Fruit fly (Drosophila melanogaster) whole organism, embryonic: Measurements from ENCODE around the gene CG43062.

Experiments used
- Atf3 ChIP-seq: fragments of 200-800 bp; sonication (Bioruptor generic); optimal IDR thresholded peaks from 3 replicates; lab custom pipeline; 2016; ENCODE audit warnings: missing biosample characterization, missing genetic modification characterization
- Atf6 ChIP-seq: fragments of 200-800 bp; sonication (Bioruptor generic); IDR thresholded peaks from 2 replicates; pipeline ENCODE4 v1.3.6; 2022; ENCODE audit warnings: missing biosample characterization, missing genetic modification characterization
- CG10209 ChIP-seq: fragments of 200-800 bp; sonication (Bioruptor generic); optimal IDR thresholded peaks from 3 replicates; lab custom pipeline; 2017; ENCODE audit warnings: missing biosample characterization, mild to moderate bottlenecking, missing genetic modification characterization, missing genetic modification reagents
- CG10654 ChIP-seq: fragments of 200-800 bp; sonication (Bioruptor generic); optimal IDR thresholded peaks from 2 replicates; lab custom pipeline; 2016; ENCODE audit warnings: missing biosample characterization, missing genetic modification characterization
- CG11085 ChIP-seq: fragments of 200-800 bp; sonication (Bioruptor generic); IDR thresholded peaks from 2 replicates; pipeline ENCODE4 v1.3.6; 2022; ENCODE audit warnings: missing biosample characterization, missing genetic modification characterization
- CG11504 ChIP-seq: fragments of 200-800 bp; sonication (Bioruptor generic); optimal IDR thresholded peaks from 3 replicates; lab custom pipeline; 2019; ENCODE audit warnings: missing biosample characterization, mild to moderate bottlenecking, missing genetic modification characterization, moderate library complexity
- CG11695 ChIP-seq: fragments of 200-800 bp; sonication (Bioruptor generic); IDR thresholded peaks from 3 replicates; pipeline ENCODE4 v1.3.6; 2022; ENCODE audit warnings: missing biosample characterization, missing genetic modification characterization
- CG12236 ChIP-seq: fragments of 200-800 bp; sonication (Bioruptor generic); optimal IDR thresholded peaks from 2 replicates; lab custom pipeline; 2016; ENCODE audit warnings: missing biosample characterization, missing genetic modification characterization
- CG12299 ChIP-seq: fragments of 200-800 bp; sonication (Bioruptor generic); optimal IDR thresholded peaks from 2 replicates; lab custom pipeline; 2018; ENCODE audit warnings: missing biosample characterization, mild to moderate bottlenecking, missing genetic modification characterization
- CG12659 ChIP-seq: fragments of 200-800 bp; sonication (Bioruptor generic); optimal IDR thresholded peaks from 3 replicates; lab custom pipeline; 2017; ENCODE audit warnings: mild to moderate bottlenecking, missing biosample characterization, missing genetic modification reagents, missing genetic modification characterization
- CG12769 ChIP-seq: fragments of 200-800 bp; sonication (Bioruptor generic); optimal IDR thresholded peaks from 2 replicates; lab custom pipeline; 2019; ENCODE audit warnings: missing biosample characterization, mild to moderate bottlenecking, missing genetic modification characterization, moderate library complexity
- CG14050 ChIP-seq: fragments of 200-800 bp; sonication (Bioruptor generic); IDR thresholded peaks from 3 replicates; pipeline ENCODE4 v1.3.6; 2022; ENCODE audit warnings: missing biosample characterization, missing genetic modification characterization
- CG15696 ChIP-seq: fragments of 200-800 bp; sonication (Bioruptor generic); optimal IDR thresholded peaks from 2 replicates; lab custom pipeline; 2019; ENCODE audit warnings: missing biosample characterization, mild to moderate bottlenecking, missing genetic modification characterization, moderate library complexity
- CG1602 ChIP-seq: fragments of 200-800 bp; sonication (Bioruptor generic); optimal IDR thresholded peaks from 3 replicates; lab custom pipeline; 2016; ENCODE audit warnings: missing biosample characterization, missing genetic modification characterization
- CG17359 ChIP-seq: fragments of 200-800 bp; sonication (Bioruptor generic); optimal IDR thresholded peaks from 3 replicates; lab custom pipeline; 2018; ENCODE audit warnings: missing biosample characterization, mild to moderate bottlenecking, missing genetic modification characterization, moderate library complexity
- CG17385 ChIP-seq: fragments of 200-800 bp; sonication (Bioruptor generic); optimal IDR thresholded peaks from 3 replicates; lab custom pipeline; 2018; ENCODE audit warnings: missing biosample characterization, mild to moderate bottlenecking, missing genetic modification characterization
- CG2120 ChIP-seq: fragments of 200-800 bp; sonication (Bioruptor generic); optimal IDR thresholded peaks from 3 replicates; lab custom pipeline; 2016; ENCODE audit warnings: missing biosample characterization, missing genetic modification characterization
- CG2129 ChIP-seq: fragments of 200-800 bp; sonication (Bioruptor generic); IDR thresholded peaks from 2 replicates; pipeline ENCODE4 v1.3.6; 2022; ENCODE audit warnings: missing biosample characterization, missing genetic modification characterization; ENCODE audit not compliant: partially characterized antibody
- CG3065 ChIP-seq: fragments of 200-800 bp; sonication (Bioruptor generic); optimal IDR thresholded peaks from 2 replicates; lab custom pipeline; 2016; ENCODE audit warnings: missing biosample characterization, missing genetic modification characterization
- CG33557 ChIP-seq: fragments of 200-800 bp; sonication (Bioruptor generic); optimal IDR thresholded peaks from 2 replicates; lab custom pipeline; 2019; ENCODE audit warnings: missing biosample characterization, mild to moderate bottlenecking, missing genetic modification characterization, moderate library complexity
- CG3407 ChIP-seq: fragments of 200-800 bp; sonication (Bioruptor generic); optimal IDR thresholded peaks from 2 replicates; lab custom pipeline; 2018; ENCODE audit warnings: missing biosample characterization, mild to moderate bottlenecking, missing genetic modification characterization
- CG34376 ChIP-seq: fragments of 200-800 bp; sonication (Bioruptor generic); optimal IDR thresholded peaks from 2 replicates; lab custom pipeline; 2018; ENCODE audit warnings: missing biosample characterization, mild to moderate bottlenecking, missing genetic modification characterization
- CG3838 ChIP-seq: fragments of 200-800 bp; sonication (Bioruptor generic); optimal IDR thresholded peaks from 3 replicates; lab custom pipeline; 2016; ENCODE audit warnings: missing biosample characterization, missing genetic modification characterization
- CG3995 ChIP-seq: fragments of 200-800 bp; sonication (Bioruptor generic); optimal IDR thresholded peaks from 3 replicates; lab custom pipeline; 2016; ENCODE audit warnings: missing biosample characterization, missing genetic modification characterization
- CG4328 ChIP-seq: fragments of 200-800 bp; sonication (Bioruptor generic); optimal IDR thresholded peaks from 3 replicates; lab custom pipeline; 2017; ENCODE audit warnings: missing biosample characterization, missing genetic modification reagents, missing genetic modification characterization
- CG43689 ChIP-seq: fragments of 200-800 bp; sonication (Bioruptor generic); IDR thresholded peaks from 2 replicates; pipeline ENCODE4 v1.3.6; 2022; ENCODE audit warnings: missing biosample characterization, missing genetic modification characterization
- CG4854 ChIP-seq: fragments of 200-800 bp; sonication (Bioruptor generic); optimal IDR thresholded peaks from 2 replicates; lab custom pipeline; 2016; ENCODE audit warnings: missing biosample characterization, missing genetic modification characterization, inconsistent platforms
- CG6254 ChIP-seq: fragments of 200-800 bp; sonication (Bioruptor generic); optimal IDR thresholded peaks from 3 replicates; lab custom pipeline; 2017; ENCODE audit warnings: mild to moderate bottlenecking, missing biosample characterization, missing genetic modification reagents, missing genetic modification characterization
- CG6689 ChIP-seq: fragments of 200-800 bp; sonication (Bioruptor generic); IDR thresholded peaks from 2 replicates; pipeline ENCODE4 v1.3.6; 2022; ENCODE audit warnings: missing biosample characterization, missing genetic modification characterization
- CG6765 ChIP-seq: fragments of 200-800 bp; sonication (Bioruptor generic); optimal IDR thresholded peaks from 3 replicates; lab custom pipeline; 2017; ENCODE audit warnings: missing biosample characterization, mild to moderate bottlenecking, missing genetic modification characterization
- CG8388 ChIP-seq: fragments of 200-800 bp; sonication (Bioruptor generic); optimal IDR thresholded peaks from 2 replicates; lab custom pipeline; 2019; ENCODE audit warnings: missing biosample characterization, mild to moderate bottlenecking, missing genetic modification characterization, moderate library complexity
- CG8944 ChIP-seq: fragments of 200-800 bp; sonication (Bioruptor generic); optimal IDR thresholded peaks from 3 replicates; lab custom pipeline; 2016; ENCODE audit warnings: missing biosample characterization, missing genetic modification characterization
- Dbx ChIP-seq: fragments of 200-800 bp; sonication (Bioruptor generic); IDR thresholded peaks from 3 replicates; pipeline ENCODE4 v1.3.6; 2022; ENCODE audit warnings: missing biosample characterization, missing genetic modification characterization
- Fer2 ChIP-seq: fragments of 200-800 bp; sonication (Bioruptor generic); optimal IDR thresholded peaks from 2 replicates; lab custom pipeline; 2018; ENCODE audit warnings: missing biosample characterization, mild to moderate bottlenecking, missing genetic modification characterization, moderate library complexity
- GATAe ChIP-seq: fragments of 200-800 bp; sonication (Bioruptor generic); conservative IDR thresholded peaks from 2 replicates; pipeline ENCODE4 v1.3.6; 2022; ENCODE audit warnings: missing biosample characterization, missing genetic modification characterization
- NfI ChIP-seq: fragments of 200-800 bp; sonication (Bioruptor generic); optimal IDR thresholded peaks from 3 replicates; lab custom pipeline; 2018; ENCODE audit warnings: missing biosample characterization, mild to moderate bottlenecking, missing genetic modification characterization, moderate library complexity
- Rx ChIP-seq: fragments of 200-800 bp; sonication (Bioruptor generic); IDR thresholded peaks from 2 replicates; pipeline ENCODE4 v1.3.6; 2022; ENCODE audit warnings: missing biosample characterization, missing genetic modification characterization
- Sry-β ChIP-seq: fragments of 200-800 bp; sonication (Bioruptor generic); optimal IDR thresholded peaks from 2 replicates; lab custom pipeline; 2018; ENCODE audit warnings: missing biosample characterization, mild to moderate bottlenecking, missing genetic modification characterization, moderate library complexity
- Stat92E ChIP-seq, 3 experiments: fragments of >200 bp in 2 of 3; fragments of 200-800 bp in 1 of 3; sonication (Bioruptor generic) in 1 of 3; optimal IDR thresholded peaks; 2 replicates each; lab custom pipeline; 2017 to 2019; ENCODE audit warnings: missing biosample characterization in 3 of 3, missing genetic modification characterization in 3 of 3, mild to moderate bottlenecking in 1 of 3, moderate library complexity in 1 of 3
- bsh ChIP-seq, 2 experiments: fragments of 200-800 bp; sonication (Bioruptor generic); optimal IDR thresholded peaks; 2 replicates each; lab custom pipeline; 2017 to 2018; ENCODE audit warnings: mild to moderate bottlenecking in 2 of 2, missing biosample characterization in 2 of 2, missing genetic modification characterization in 2 of 2, moderate library complexity in 1 of 2
- dmrt99B ChIP-seq: fragments of 200-800 bp; sonication (Bioruptor generic); optimal IDR thresholded peaks from 2 replicates; lab custom pipeline; 2018; ENCODE audit warnings: missing biosample characterization, mild to moderate bottlenecking, missing genetic modification characterization, moderate library complexity
- fd64A ChIP-seq: fragments of 200-800 bp; sonication (Bioruptor generic); optimal IDR thresholded peaks from 3 replicates; lab custom pipeline; 2018; ENCODE audit warnings: missing biosample characterization, mild to moderate bottlenecking, missing genetic modification characterization
- gro ChIP-seq: fragments of 200-800 bp; sonication (Bioruptor generic); optimal IDR thresholded peaks from 2 replicates; lab custom pipeline; 2016; ENCODE audit warnings: missing biosample characterization, missing genetic modification characterization
- run ChIP-seq: fragments of 200-800 bp; sonication (Bioruptor generic); optimal IDR thresholded peaks from 3 replicates; lab custom pipeline; 2018; ENCODE audit warnings: missing biosample characterization, mild to moderate bottlenecking, missing genetic modification characterization
- sqz ChIP-seq: fragments of 200-800 bp; sonication (Bioruptor generic); optimal IDR thresholded peaks from 3 replicates; lab custom pipeline; 2018; ENCODE audit warnings: missing biosample characterization, mild to moderate bottlenecking, missing genetic modification characterization
- tap ChIP-seq: fragments of 200-800 bp; optimal IDR thresholded peaks from 3 replicates; lab custom pipeline; 2019; ENCODE audit warnings: missing biosample characterization, mild to moderate bottlenecking, missing genetic modification characterization, moderate library complexity
- tgo ChIP-seq: fragments of 200-800 bp; sonication (Bioruptor generic); IDR thresholded peaks from 3 replicates; pipeline ENCODE4 v1.3.6; 2022; ENCODE audit warnings: missing biosample characterization, missing genetic modification characterization
- tio ChIP-seq: fragments of 200-800 bp; sonication (Bioruptor generic); optimal IDR thresholded peaks from 2 replicates; lab custom pipeline; 2017; ENCODE audit warnings: missing biosample characterization, missing genetic modification characterization, inconsistent platforms
- tna ChIP-seq: fragments of 200-800 bp; sonication (Bioruptor generic); IDR thresholded peaks from 2 replicates; pipeline ENCODE4 v1.3.6; 2022; ENCODE audit warnings: missing biosample characterization, missing genetic modification characterization; ENCODE audit not compliant: partially characterized antibody
- toy ChIP-seq: fragments of 200-800 bp; sonication (Bioruptor generic); IDR thresholded peaks from 2 replicates; pipeline ENCODE4 v1.3.6; 2022; ENCODE audit warnings: missing biosample characterization, missing genetic modification characterization

Gene CG43062

dm6 chr3R:11773999-11774397, 23.9 kb downstream of the CG43062 start (continued):
- TF ChIP-seq CG43689 (GFP tag; lab: Robert Waterston, UW), result no peak
- peak; percentile 45 for TF ChIP-seq CG1602 (GFP tag; lab: Kevin White, UChicago)
- peak in 1 of 2 experiments; percentile 83 for TF ChIP-seq bsh (GFP tag; optimal IDR thresholded peaks at IDR 0.05; lab: Kevin White, UChicago)
- TF ChIP-seq CG4328 (GFP tag; lab: Kevin White, UChicago), result peak; percentile 64
- peak; percentile 59 for TF ChIP-seq Fer2 (tag; lab: Kevin White, UChicago)
- peak; percentile 59 for TF ChIP-seq tap
- no peak for TF ChIP-seq CG3838 (GFP tag; lab: Kevin White, UChicago)
- peak; percentile 79 for TF ChIP-seq CG10209 (GFP tag; lab: Kevin White, UChicago)
- peak; percentile 74 for TF ChIP-seq CG8388 (GFP tag; lab: Kevin White, UChicago)
- TF ChIP-seq CG2129, result no peak
- TF ChIP-seq gro, result no peak
- TF ChIP-seq CG11695, result peak; percentile 49; the same call in 2 of the 3 replicates
- peak; percentile 59 for TF ChIP-seq CG34376
- peak; percentile 37 for TF ChIP-seq CG3407 (GFP tag; lab: Kevin White, UChicago)
- TF ChIP-seq CG3995, result no peak
- peak; percentile 71 for TF ChIP-seq CG17385
- TF ChIP-seq CG17359 (tag; lab: Kevin White, UChicago), result peak; percentile 79
- TF ChIP-seq CG6765 (GFP tag; lab: Kevin White, UChicago), result peak; percentile 64
- TF ChIP-seq GATAe, result no peak
- peak; percentile 86 for TF ChIP-seq dmrt99B (tag; lab: Kevin White, UChicago)
- peak; percentile 60 for TF ChIP-seq sqz
- TF ChIP-seq CG10654, result peak; percentile 33
- peak; percentile 82 for TF ChIP-seq CG2120 (GFP tag; lab: Kevin White, UChicago)
- TF ChIP-seq tgo (GFP tag; lab: Robert Waterston, UW), result peak; percentile 62
- TF ChIP-seq run (tag; lab: Kevin White, UChicago), result peak; percentile 61
- TF ChIP-seq CG4854 (GFP tag; lab: Kevin White, UChicago), result no peak
- TF ChIP-seq Rx (GFP tag; lab: Robert Waterston, UW), result no peak
- peak; percentile 45 for TF ChIP-seq tio (GFP tag; lab: Kevin White, UChicago)
- peak; percentile 85 for TF ChIP-seq CG15696 (tag; lab: Kevin White, UChicago)
- TF ChIP-seq CG6689 (GFP tag; lab: Robert Waterston, UW), result peak; percentile 46; the same call in 1 of the 2 replicates
- TF ChIP-seq CG14050 (GFP tag; lab: Robert Waterston, UW), result no peak
- peak; percentile 17 for TF ChIP-seq Sry-β (GFP tag; lab: Kevin White, UChicago)
- no peak for TF ChIP-seq CG11085
- TF ChIP-seq CG12769 (tag; lab: Kevin White, UChicago), result peak; percentile 58
- no peak for TF ChIP-seq Stat92E (GFP tag; optimal IDR thresholded peaks at IDR 0.05; lab: Kevin White, UChicago)
- TF ChIP-seq CG12659, result peak; percentile 73
- peak; percentile 44; the same call in 1 of the 3 replicates for TF ChIP-seq Dbx (GFP tag; lab: Robert Waterston, UW)
- peak; percentile 75 for TF ChIP-seq CG33557 (GFP tag; lab: Kevin White, UChicago)
- no peak for TF ChIP-seq fd64A
- no peak for TF ChIP-seq Atf3 (GFP tag; lab: Kevin White, UChicago)
- peak; percentile 1 for TF ChIP-seq CG8944 (GFP tag; lab: Kevin White, UChicago)
- TF ChIP-seq CG6254, result peak; percentile 37
- peak; percentile 20 for TF ChIP-seq CG3065 (GFP tag; lab: Kevin White, UChicago)
- TF ChIP-seq Atf6 (GFP tag; lab: Robert Waterston, UW), result peak; percentile 73
- no peak for TF ChIP-seq tna (GFP tag; lab: Robert Waterston, UW)
- peak; percentile 41 for TF ChIP-seq NfI (GFP tag; lab: Kevin White, UChicago)
- TF ChIP-seq CG11504 (tag; lab: Kevin White, UChicago), result peak; percentile 86
- TF ChIP-seq CG12299 (tag; lab: Kevin White, UChicago), result peak; percentile 75
- TF ChIP-seq toy (GFP tag; lab: Robert Waterston, UW), result no peak
- TF ChIP-seq CG12236 (GFP tag; lab: Kevin White, UChicago), result no peak
